Fruit fly (Drosophila melanogaster) whole organism, wandering third instar larva: ENCODE data around the gene CG13928.

Source experiments
- Dif ChIP-seq: fragments of 200-275, 200-300 bp; sonication (Bioruptor generic); optimal IDR thresholded peaks from 2 replicates; lab custom pipeline; 2018; ENCODE audit warnings: missing biosample characterization, missing genetic modification characterization; ENCODE audit not compliant: partially characterized antibody
- GATAd ChIP-seq: sonication (Bioruptor generic); optimal IDR thresholded peaks from 2 replicates; lab custom pipeline; 2016; ENCODE audit warnings: missing biosample characterization, missing genetic modification characterization
- Vsx2 ChIP-seq: fragments of 200-300, 225-300 bp; sonication (Bioruptor generic); optimal IDR thresholded peaks from 2 replicates; lab custom pipeline; 2018; ENCODE audit warnings: missing biosample characterization, missing genetic modification characterization; ENCODE audit not compliant: partially characterized antibody
- ey ChIP-seq: fragments of 200-800 bp; sonication (Bioruptor generic); optimal IDR thresholded peaks from 2 replicates; lab custom pipeline; 2016; ENCODE audit warnings: missing biosample characterization, missing genetic modification characterization
- fru ChIP-seq: fragments of 200-800 bp; sonication (Bioruptor generic); optimal IDR thresholded peaks from 3 replicates; lab custom pipeline; 2016; ENCODE audit warnings: missing biosample characterization, mild to moderate bottlenecking, missing genetic modification characterization
- pan ChIP-seq: fragments of >200 bp; optimal IDR thresholded peaks from 2 replicates; lab custom pipeline; 2017
- usp ChIP-seq: fragments of >200 bp; optimal IDR thresholded peaks from 2 replicates; lab custom pipeline; 2017; ENCODE audit warnings: missing biosample characterization, missing genetic modification characterization
- woc ChIP-seq: sonication (Bioruptor generic); optimal IDR thresholded peaks from 2 replicates; lab custom pipeline; 2016; ENCODE audit warnings: missing biosample characterization, mild to moderate bottlenecking, missing genetic modification characterization

dm6 chr3L:1602064-1602832 lies 25.9 kb downstream of the CG13928 start, which contains the start of gene CG12104:
- TF ChIP-seq fru (GFP tag; lab: Kevin White, UChicago) (no peak), woc (GFP tag; lab: Kevin White, UChicago) (no peak), GATAd (GFP tag; lab: Kevin White, UChicago) (no peak), usp (GFP tag; lab: Kevin White, UChicago) (no peak), Dif (no peak), ey (GFP tag; lab: Kevin White, UChicago) (no peak), pan (no peak), Vsx2 (no peak)
